Worm (Caenorhabditis elegans) whole organism, L1 larva: ENCODE measurements around the gene rpl-22.

Experiments used
- hlh-17 ChIP-seq: fragments of 200-800 bp; sonication (Bioruptor generic); optimal IDR thresholded peaks from 2 replicates; lab custom pipeline; 2018; ENCODE audit warnings: missing genetic modification characterization, mild to moderate bottlenecking, missing compliant biosample characterization, moderate library complexity, borderline replicate concordance
- lin-15B ChIP-seq: fragments of 150-350 bp; sonication (generic microtip); optimal IDR thresholded peaks from 3 replicates; lab custom pipeline; 2014; ENCODE audit warnings: missing biosample characterization, missing genetic modification characterization
- nhr-28 ChIP-seq: fragments of 150-350 bp; optimal IDR thresholded peaks from 2 replicates; lab custom pipeline; 2014; ENCODE audit warnings: missing biosample characterization, missing genetic modification characterization
- unc-62 ChIP-seq: fragments of 150-350 bp; optimal IDR thresholded peaks from 2 replicates; lab custom pipeline; 2014; ENCODE audit warnings: missing biosample characterization, missing genetic modification reagents, missing genetic modification characterization
- vab-15 ChIP-seq: sonication (generic microtip); optimal IDR thresholded peaks from 2 replicates; lab custom pipeline; 2017; ENCODE audit warnings: missing genotype, mild to moderate bottlenecking, missing genetic modification characterization, missing compliant biosample characterization
- ztf-11 ChIP-seq, 2 experiments: sonication (generic microtip); optimal IDR thresholded peaks; 2 replicates each; lab custom pipeline; 2016 to 2017; ENCODE audit warnings: missing genetic modification characterization in 2 of 2, missing biosample characterization in 1 of 2, missing compliant biosample characterization in 1 of 2

DNA sequence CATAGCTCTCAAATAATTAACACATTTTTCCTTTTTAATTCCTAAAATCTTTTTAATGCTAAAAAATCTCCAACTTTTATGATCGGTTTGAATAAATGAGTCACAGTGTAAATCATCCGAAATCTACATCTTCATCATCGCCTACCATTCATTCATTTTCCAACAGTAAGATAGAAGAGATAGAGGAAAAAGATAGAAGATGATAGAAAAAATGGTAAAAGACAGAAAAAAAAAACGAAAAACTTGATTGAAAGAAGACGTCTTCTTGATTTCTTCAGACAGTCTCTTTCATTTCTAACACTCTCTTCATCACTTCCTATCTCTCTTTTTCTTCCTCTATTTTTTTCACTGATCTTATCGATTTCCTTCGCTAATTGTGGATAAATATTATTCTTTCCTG is 47.8 kb downstream of the rpl-22 start:
- TF ChIP-seq hlh-17 (GFP tag; lab: Kevin White, UChicago) (no peak), vab-15 (tag; lab: Kevin White, UChicago) (no peak), nhr-28 (tag; lab: Kevin White, UChicago) (no peak), unc-62 (GFP tag; lab: Kevin White, UChicago) (no peak), lin-15B (no peak), ztf-11 (tag; optimal IDR thresholded peaks at IDR 0.05; lab: Kevin White, UChicago) (no peak)
